Fruit fly (Drosophila melanogaster) whole organism, wandering third instar larva: ENCODE results near the gene JYalpha.
A peak's percentile ranks its signal among the peaks of the same experiment; 100 is the strongest.

Experiments
- Abd-B ChIP-seq: fragments of >200 bp; optimal IDR thresholded peaks from 2 replicates; lab custom pipeline; 2017; ENCODE audit warnings: missing biosample characterization, missing genetic modification characterization
- CG32264 ChIP-seq: fragments of 200-800 bp; sonication (Bioruptor generic); optimal IDR thresholded peaks from 2 replicates; lab custom pipeline; 2016; ENCODE audit warnings: missing biosample characterization, missing genetic modification characterization
- CG9705 ChIP-seq: fragments of 200-800 bp; sonication (Bioruptor generic); optimal IDR thresholded peaks from 2 replicates; lab custom pipeline; 2018; ENCODE audit warnings: missing biosample characterization, mild to moderate bottlenecking, missing genetic modification characterization
- Dfd ChIP-seq: fragments of >200 bp; optimal IDR thresholded peaks from 2 replicates; lab custom pipeline; 2017; ENCODE audit warnings: missing biosample characterization, missing genetic modification characterization
- Dif ChIP-seq: fragments of 200-275, 200-300 bp; sonication (Bioruptor generic); optimal IDR thresholded peaks from 2 replicates; lab custom pipeline; 2018; ENCODE audit warnings: missing biosample characterization, missing genetic modification characterization; ENCODE audit not compliant: partially characterized antibody
- GATAd ChIP-seq: sonication (Bioruptor generic); optimal IDR thresholded peaks from 2 replicates; lab custom pipeline; 2016; ENCODE audit warnings: missing biosample characterization, missing genetic modification characterization
- HLH106 ChIP-seq: fragments of 200-800 bp; optimal IDR thresholded peaks from 3 replicates; lab custom pipeline; 2019; ENCODE audit warnings: missing biosample characterization, mild to moderate bottlenecking, missing genetic modification characterization, moderate library complexity
- Hnf4 ChIP-seq: fragments of 200-800 bp; sonication (Bioruptor generic); optimal IDR thresholded peaks from 2 replicates; lab custom pipeline; 2016; ENCODE audit warnings: missing biosample characterization, mild to moderate bottlenecking, missing genetic modification characterization
- Hr78 ChIP-seq: fragments of >200 bp; optimal IDR thresholded peaks from 2 replicates; lab custom pipeline; 2017; ENCODE audit warnings: missing biosample characterization, missing genetic modification characterization
- Hr83 ChIP-seq: fragments of 200-300 bp; sonication (Bioruptor generic); optimal IDR thresholded peaks from 2 replicates; lab custom pipeline; 2016; ENCODE audit warnings: missing biosample characterization, mild to moderate bottlenecking, missing genetic modification characterization, moderate library complexity; ENCODE audit not compliant: poor library complexity, severe bottlenecking
- Jra ChIP-seq: sonication (Bioruptor generic); optimal IDR thresholded peaks from 2 replicates; lab custom pipeline; 2016; ENCODE audit warnings: missing biosample characterization, missing genetic modification characterization
- Mio ChIP-seq: sonication (Bioruptor generic); optimal IDR thresholded peaks from 2 replicates; lab custom pipeline; 2016; ENCODE audit warnings: missing biosample characterization, missing genetic modification characterization
- N ChIP-seq: fragments of >200 bp; optimal IDR thresholded peaks from 2 replicates; lab custom pipeline; 2018; ENCODE audit warnings: missing biosample characterization, missing external identifiers, missing genetic modification characterization
- OdsH ChIP-seq: fragments of 200-800 bp; sonication (Bioruptor generic); optimal IDR thresholded peaks from 2 replicates; lab custom pipeline; 2016; ENCODE audit warnings: missing biosample characterization, mild to moderate bottlenecking, missing genetic modification characterization
- Sp1 ChIP-seq: fragments of 200-800 bp; sonication (Bioruptor generic); optimal IDR thresholded peaks from 3 replicates; lab custom pipeline; 2019; ENCODE audit warnings: missing biosample characterization, mild to moderate bottlenecking, missing genetic modification characterization, moderate library complexity
- Vsx2 ChIP-seq: fragments of 200-300, 225-300 bp; sonication (Bioruptor generic); optimal IDR thresholded peaks from 2 replicates; lab custom pipeline; 2018; ENCODE audit warnings: missing biosample characterization, missing genetic modification characterization; ENCODE audit not compliant: partially characterized antibody
- br ChIP-seq: fragments of 200-800 bp; sonication (Bioruptor generic); optimal IDR thresholded peaks from 2 replicates; lab custom pipeline; 2016; ENCODE audit warnings: missing biosample characterization, missing genetic modification characterization
- dl ChIP-seq, 2 experiments: fragments of 175-275, 200-275 bp in 1 of 2; fragments of 200-275 bp in 1 of 2; sonication (Bioruptor generic); optimal IDR thresholded peaks; lab custom pipeline; 2018; ENCODE audit warnings: mild to moderate bottlenecking in 2 of 2, missing biosample characterization in 2 of 2, missing genetic modification characterization in 2 of 2, moderate library complexity in 2 of 2; ENCODE audit not compliant: partially characterized antibody in 2 of 2, insufficient read depth in 1 of 2
- dmrt93B ChIP-seq: fragments of 200-800 bp; sonication (Bioruptor generic); optimal IDR thresholded peaks from 2 replicates; lab custom pipeline; 2018; ENCODE audit warnings: missing biosample characterization, mild to moderate bottlenecking, missing genetic modification characterization
- dsf ChIP-seq: sonication (Bioruptor generic); optimal IDR thresholded peaks from 2 replicates; lab custom pipeline; 2016; ENCODE audit warnings: missing biosample characterization, missing genetic modification characterization, borderline replicate concordance
- ey ChIP-seq: fragments of 200-800 bp; sonication (Bioruptor generic); optimal IDR thresholded peaks from 2 replicates; lab custom pipeline; 2016; ENCODE audit warnings: missing biosample characterization, missing genetic modification characterization
- foxo ChIP-seq, 2 experiments: fragments of 200-800 bp; sonication (Bioruptor generic); optimal IDR thresholded peaks; 2 replicates in 1 of 2; 3 replicates in 1 of 2; lab custom pipeline; 2016 to 2017; ENCODE audit warnings: missing biosample characterization in 2 of 2, missing genetic modification characterization in 2 of 2
- fru ChIP-seq: fragments of 200-800 bp; sonication (Bioruptor generic); optimal IDR thresholded peaks from 3 replicates; lab custom pipeline; 2016; ENCODE audit warnings: missing biosample characterization, mild to moderate bottlenecking, missing genetic modification characterization
- jim ChIP-seq: fragments of 175-275, 200-325 bp; sonication (Bioruptor generic); optimal IDR thresholded peaks from 2 replicates; lab custom pipeline; 2016; ENCODE audit warnings: missing biosample characterization, mild to moderate bottlenecking, missing genetic modification characterization
- lola ChIP-seq: fragments of >200 bp; optimal IDR thresholded peaks from 2 replicates; lab custom pipeline; 2017; ENCODE audit warnings: missing biosample characterization, missing genetic modification characterization
- pan ChIP-seq: fragments of >200 bp; optimal IDR thresholded peaks from 2 replicates; lab custom pipeline; 2017
- psq ChIP-seq: fragments of 200-800 bp; sonication (Bioruptor generic); optimal IDR thresholded peaks from 3 replicates; lab custom pipeline; 2017; ENCODE audit warnings: missing biosample characterization, mild to moderate bottlenecking, missing genetic modification characterization, moderate library complexity
- rgr ChIP-seq: fragments of 200-800 bp; sonication (Bioruptor generic); optimal IDR thresholded peaks from 3 replicates; lab custom pipeline; 2016; ENCODE audit warnings: missing biosample characterization, mild to moderate bottlenecking, missing genetic modification characterization
- sage ChIP-seq: fragments of 200-800 bp; sonication (Bioruptor generic); optimal IDR thresholded peaks from 2 replicates; lab custom pipeline; 2016; ENCODE audit warnings: missing biosample characterization, mild to moderate bottlenecking, missing genetic modification characterization
- sv ChIP-seq: fragments of 200-800 bp; sonication (Bioruptor generic); optimal IDR thresholded peaks from 3 replicates; lab custom pipeline; 2016; ENCODE audit warnings: missing biosample characterization, missing genetic modification characterization
- usp ChIP-seq: fragments of >200 bp; optimal IDR thresholded peaks from 2 replicates; lab custom pipeline; 2017; ENCODE audit warnings: missing biosample characterization, missing genetic modification characterization
- woc ChIP-seq: sonication (Bioruptor generic); optimal IDR thresholded peaks from 2 replicates; lab custom pipeline; 2016; ENCODE audit warnings: missing biosample characterization, mild to moderate bottlenecking, missing genetic modification characterization

Gene JYalpha

dm6 chr4:43936-44260, 43.2 kb downstream of the JYalpha start:
- TF ChIP-seq dmrt93B (GFP tag; lab: Kevin White, UChicago) (no peak), rgr (GFP tag; lab: Kevin White, UChicago) (no peak), Vsx2 (GFP tag; lab: Kevin White, UChicago) (no peak), Hr78 (GFP tag; lab: Kevin White, UChicago) (no peak), woc (no peak), Hr83 (GFP tag; lab: Kevin White, UChicago) (no peak), Sp1 (no peak), Dif (GFP tag; lab: Kevin White, UChicago) (no peak), dsf (GFP tag; lab: Kevin White, UChicago) (no peak), Hnf4 (GFP tag; lab: Kevin White, UChicago) (no peak), dl (GFP tag; optimal IDR thresholded peaks at IDR 0.05; lab: Kevin White, UChicago; ENCODE audit: insufficient read depth in 1 of 2, partially characterized antibody in 2 of 2) (no peak), usp (GFP tag; lab: Kevin White, UChicago) (no peak), br (GFP tag; lab: Kevin White, UChicago) (no peak), jim (GFP tag; lab: Kevin White, UChicago) (no peak), sage (GFP tag; lab: Kevin White, UChicago) (no peak), GATAd (GFP tag; lab: Kevin White, UChicago) (no peak), N (GFP tag; lab: Kevin White, UChicago) (no peak)

dm6 chr4:44780-45179, 44.1 kb downstream of the JYalpha start:
- TF ChIP-seq Jra (GFP tag; lab: Kevin White, UChicago) (no peak), OdsH (GFP tag; lab: Kevin White, UChicago) (no peak), jim (GFP tag; lab: Kevin White, UChicago) (no peak), HLH106 (tag; lab: Kevin White, UChicago) (no peak), CG32264 (GFP tag; lab: Kevin White, UChicago) (no peak), CG9705 (GFP tag; lab: Kevin White, UChicago) (no peak)

dm6 chr4:46484-46883, 45.8 kb downstream of the JYalpha start:
- no peak for TF ChIP-seq br (GFP tag; lab: Kevin White, UChicago)
- no peak for TF ChIP-seq GATAd (GFP tag; lab: Kevin White, UChicago)
- no peak for TF ChIP-seq psq (GFP tag; lab: Kevin White, UChicago)
- no peak for TF ChIP-seq woc
- TF ChIP-seq ey = no peak
- no peak for TF ChIP-seq fru (GFP tag; lab: Kevin White, UChicago)
- no peak for TF ChIP-seq lola (GFP tag; lab: Kevin White, UChicago)
- no peak for TF ChIP-seq foxo (GFP tag; optimal IDR thresholded peaks at IDR 0.05; lab: Kevin White, UChicago)
- TF ChIP-seq Jra (GFP tag; lab: Kevin White, UChicago) = no peak
- TF ChIP-seq sage (GFP tag; lab: Kevin White, UChicago) = no peak
- no peak for TF ChIP-seq Hr83 (GFP tag; lab: Kevin White, UChicago)
- no peak for TF ChIP-seq Mio (GFP tag; lab: Kevin White, UChicago)
- no peak for TF ChIP-seq Abd-B (GFP tag; lab: Kevin White, UChicago)
- TF ChIP-seq sv = no peak
- no peak for TF ChIP-seq Dfd
- no peak for TF ChIP-seq OdsH (GFP tag; lab: Kevin White, UChicago)

- no peak for TF ChIP-seq Dif (GFP tag; lab: Kevin White, UChicago)
- peak; percentile 87 for TF ChIP-seq Dfd
These were observed 46.4 kb downstream of the JYalpha start for dm6 chr4:46942-47527.

- TF ChIP-seq pan (lab: Kevin White, UChicago) = peak; percentile 12
- no peak for TF ChIP-seq fru (GFP tag; lab: Kevin White, UChicago)
- no peak for TF ChIP-seq Hnf4 (GFP tag; lab: Kevin White, UChicago)
These were observed 54.0 kb downstream of the JYalpha start for dm6 chr4:54633-55032.
